Fruit fly (Drosophila melanogaster): Measurements from ENCODE around the gene Zdhhc8.
A peak's percentile ranks its signal among the peaks of the same experiment; 100 is the strongest.

DNA sequence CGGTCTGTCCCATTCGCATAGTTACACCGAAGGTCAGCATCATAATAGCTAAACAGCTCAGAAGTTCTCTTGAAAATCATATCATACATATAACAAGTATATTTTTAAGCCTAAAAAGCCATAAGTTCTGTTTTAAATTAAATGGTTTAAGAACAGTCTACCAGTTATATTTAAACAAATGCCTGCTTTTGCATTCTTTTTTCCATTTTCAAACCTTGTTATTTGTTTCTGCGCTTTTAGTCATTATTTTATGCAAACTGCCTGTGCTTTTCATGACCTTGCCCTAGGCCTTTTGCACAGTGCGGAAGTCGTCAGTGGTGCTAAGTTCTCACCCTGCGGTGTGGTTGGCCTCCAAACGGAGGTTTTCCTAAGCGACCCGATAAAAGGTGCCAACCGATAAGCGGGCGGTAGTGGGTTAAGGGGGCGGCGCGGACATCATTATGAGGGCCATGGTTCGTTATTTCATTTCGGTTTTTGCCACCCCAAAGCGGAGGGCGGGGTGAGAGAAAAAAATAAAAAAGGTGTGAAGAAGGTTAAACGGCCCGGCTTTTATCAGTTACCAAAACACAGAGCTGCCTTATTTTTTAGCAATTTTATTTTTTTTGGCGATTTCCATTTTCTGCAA lies 11.4 kb downstream of the Zdhhc8 start:
- TF ChIP-seq CG10631 (GFP tag; optimal IDR thresholded peaks at IDR 0.05) (peak; percentile 58), acj6 (GFP tag; optimal IDR thresholded peaks at IDR 0.05) (peak; percentile 67), Met (GFP tag; optimal IDR thresholded peaks at IDR 0.05) (peak; percentile 75), Eip75B (GFP tag; optimal IDR thresholded peaks at IDR 0.05) (peak; percentile 63), achi (GFP tag; optimal IDR thresholded peaks at IDR 0.05) (peak; percentile 68), net (GFP tag; optimal IDR thresholded peaks at IDR 0.05) (peak; percentile 77)

Measured in whole organism, prepupa.